Worm (Caenorhabditis elegans) whole organism, young adult: ENCODE data around the gene T24G10.2.

ENCODE experiments used
- C06A6.2 ChIP-seq: fragments of 200-800 bp; sonication (Bioruptor generic); conservative IDR thresholded peaks from 2 replicates; pipeline ENCODE4 v1.3.6; 2022; ENCODE audit warnings: missing genetic modification characterization, missing compliant biosample characterization
- C17E4.6 ChIP-seq: fragments of 200-800 bp; sonication (Bioruptor generic); IDR thresholded peaks from 2 replicates; pipeline ENCODE4 v1.3.6; 2022; ENCODE audit warnings: missing genetic modification reagents, missing genetic modification characterization, missing compliant biosample characterization
- F22D6.2 ChIP-seq: sonication (generic microtip); optimal IDR thresholded peaks from 2 replicates; lab custom pipeline; 2016; ENCODE audit warnings: mild to moderate bottlenecking, missing genetic modification characterization, missing compliant biosample characterization
- F39B2.1 ChIP-seq: fragments of 200-800 bp; sonication (Bioruptor generic); IDR thresholded peaks from 2 replicates; pipeline ENCODE4 v1.3.6; 2022; ENCODE audit warnings: missing genetic modification reagents, missing genetic modification characterization, missing compliant biosample characterization
- F57A8.1 ChIP-seq: fragments of 200-800 bp; sonication (Bioruptor generic); optimal IDR thresholded peaks from 2 replicates; lab custom pipeline; 2018; ENCODE audit warnings: mild to moderate bottlenecking, missing genetic modification characterization, moderate library complexity, missing compliant biosample characterization
- K11D2.4 ChIP-seq: fragments of 200-800 bp; sonication (Bioruptor generic); IDR thresholded peaks from 2 replicates; pipeline ENCODE4 v1.3.6; 2022; ENCODE audit warnings: missing genetic modification reagents, missing genetic modification characterization, missing compliant biosample characterization
- Y95B8A.8 ChIP-seq: fragments of 200-800 bp; sonication (Bioruptor generic); IDR thresholded peaks from 2 replicates; pipeline ENCODE4 v1.3.6; 2022; ENCODE audit warnings: missing genetic modification reagents, missing genetic modification characterization, missing compliant biosample characterization
- aptf-3 ChIP-seq: fragments of 200-800 bp; sonication (Bioruptor generic); IDR thresholded peaks from 2 replicates; pipeline ENCODE4 v1.3.6; 2022; ENCODE audit warnings: missing genetic modification characterization, missing compliant biosample characterization
- attf-3 ChIP-seq: fragments of 200-800 bp; sonication (Bioruptor generic); conservative IDR thresholded peaks from 2 replicates; pipeline ENCODE4 v1.3.6; 2022; ENCODE audit warnings: missing genetic modification reagents, missing genetic modification characterization, missing compliant biosample characterization
- ccch-3 ChIP-seq: fragments of 200-800 bp; sonication (Bioruptor generic); optimal IDR thresholded peaks from 2 replicates; lab custom pipeline; 2018; ENCODE audit warnings: mild to moderate bottlenecking, missing genetic modification characterization, missing compliant biosample characterization
- cebp-1 ChIP-seq, 2 experiments: fragments of 200-800 bp in 1 of 2; sonication (Bioruptor generic) in 1 of 2; sonication (generic microtip) in 1 of 2; IDR thresholded peaks in 1 of 2; optimal IDR thresholded peaks in 1 of 2; 2 replicates each; pipeline versions ENCODE4 v1.3.6 to Lab custom; 2017 to 2022; ENCODE audit warnings: missing compliant biosample characterization in 2 of 2, missing genetic modification characterization in 2 of 2, mild to moderate bottlenecking in 1 of 2, missing genetic modification reagents in 1 of 2, moderate library complexity in 1 of 2
- ceh-100 ChIP-seq: fragments of 200-800 bp; sonication (Bioruptor generic); IDR thresholded peaks from 2 replicates; pipeline ENCODE4 v1.3.6; 2022; ENCODE audit warnings: missing genetic modification reagents, missing genetic modification characterization, missing compliant biosample characterization
- ceh-40 ChIP-seq: fragments of 200-800 bp; sonication (Bioruptor generic); IDR thresholded peaks from 2 replicates; pipeline ENCODE4 v1.3.6; 2022; ENCODE audit warnings: missing genetic modification characterization, missing compliant biosample characterization
- ceh-91 ChIP-seq: fragments of 200-800 bp; sonication (Bioruptor generic); IDR thresholded peaks from 2 replicates; pipeline ENCODE4 v1.3.6; 2022; ENCODE audit warnings: missing genetic modification reagents, missing genetic modification characterization, missing compliant biosample characterization
- die-1 ChIP-seq: sonication (generic microtip); optimal IDR thresholded peaks from 2 replicates; lab custom pipeline; 2016; ENCODE audit warnings: missing genotype, mild to moderate bottlenecking, missing genetic modification characterization, missing compliant biosample characterization
- dox-1 ChIP-seq: fragments of 200-800 bp; sonication (Bioruptor generic); IDR thresholded peaks from 2 replicates; pipeline ENCODE4 v1.3.6; 2022; ENCODE audit warnings: missing genetic modification reagents, missing genetic modification characterization, missing compliant biosample characterization
- efl-1 ChIP-seq: fragments of 150-350 bp; optimal IDR thresholded peaks from 2 replicates; lab custom pipeline; 2014; ENCODE audit warnings: missing biosample characterization, missing genetic modification reagents, missing genetic modification characterization
- egl-18 ChIP-seq: fragments of 200-800 bp; sonication (Bioruptor generic); IDR thresholded peaks from 2 replicates; pipeline ENCODE4 v1.3.6; 2022; ENCODE audit warnings: missing genetic modification reagents, missing genetic modification characterization, missing compliant biosample characterization
- ets-4 ChIP-seq: fragments of 200-800 bp; sonication (Bioruptor generic); optimal IDR thresholded peaks from 2 replicates; lab custom pipeline; 2018; ENCODE audit warnings: mild to moderate bottlenecking, missing genetic modification characterization, missing compliant biosample characterization
- hlh-12 ChIP-seq: sonication (generic microtip); optimal IDR thresholded peaks from 2 replicates; lab custom pipeline; 2016; ENCODE audit warnings: missing genetic modification characterization, missing compliant biosample characterization
- hmg-1.2 ChIP-seq: fragments of 200-800 bp; sonication (Bioruptor generic); IDR thresholded peaks from 2 replicates; pipeline ENCODE4 v1.3.6; 2022; ENCODE audit warnings: missing genetic modification reagents, missing genetic modification characterization, missing compliant biosample characterization
- hsf-1 ChIP-seq: fragments of 200-800 bp; sonication (Bioruptor generic); IDR thresholded peaks from 2 replicates; pipeline ENCODE4 v1.3.6; 2022; ENCODE audit warnings: missing genetic modification reagents, missing genetic modification characterization, missing compliant biosample characterization
- lag-1 ChIP-seq: fragments of 200-800 bp; sonication (Bioruptor generic); IDR thresholded peaks from 2 replicates; pipeline ENCODE4 v1.3.6; 2022; ENCODE audit warnings: missing genetic modification reagents, missing genetic modification characterization, missing compliant biosample characterization
- lin-26 ChIP-seq: fragments of 200-800 bp; sonication (Bioruptor generic); IDR thresholded peaks from 2 replicates; pipeline ENCODE4 v1.3.6; 2022; ENCODE audit warnings: missing genetic modification reagents, missing genetic modification characterization, missing compliant biosample characterization
- lin-40 ChIP-seq: sonication (generic microtip); optimal IDR thresholded peaks from 2 replicates; lab custom pipeline; 2016; ENCODE audit warnings: missing genetic modification characterization, mild to moderate bottlenecking, missing compliant biosample characterization, missing genotype, missing genetic modification reagents
- lin-54 ChIP-seq: fragments of 200-800 bp; sonication (Bioruptor generic); optimal IDR thresholded peaks from 2 replicates; lab custom pipeline; 2018; ENCODE audit warnings: mild to moderate bottlenecking, missing genetic modification characterization, missing compliant biosample characterization
- lir-1 ChIP-seq: fragments of 200-800 bp; sonication (Bioruptor generic); conservative IDR thresholded peaks from 2 replicates; pipeline ENCODE4 v1.3.6; 2022; ENCODE audit warnings: missing genetic modification reagents, missing genetic modification characterization, missing compliant biosample characterization
- lsl-1 ChIP-seq: fragments of 200-800 bp; sonication (Bioruptor generic); optimal IDR thresholded peaks from 2 replicates; lab custom pipeline; 2018; ENCODE audit warnings: mild to moderate bottlenecking, missing genetic modification characterization, moderate library complexity, missing compliant biosample characterization
- madf-8 ChIP-seq: fragments of 200-800 bp; sonication (Bioruptor generic); conservative IDR thresholded peaks from 2 replicates; pipeline ENCODE4 v1.3.6; 2022; ENCODE audit warnings: missing genetic modification reagents, missing genetic modification characterization, missing compliant biosample characterization
- nfyb-1 ChIP-seq: fragments of 200-800 bp; sonication (Bioruptor generic); IDR thresholded peaks from 2 replicates; pipeline ENCODE4 v1.3.6; 2022; ENCODE audit warnings: missing genetic modification reagents, missing genetic modification characterization, missing compliant biosample characterization
- nhr-27 ChIP-seq: fragments of 200-800 bp; sonication (Bioruptor generic); optimal IDR thresholded peaks from 2 replicates; lab custom pipeline; 2018; ENCODE audit warnings: mild to moderate bottlenecking, missing genetic modification characterization, moderate library complexity, missing compliant biosample characterization
- nhr-80 ChIP-seq: sonication (generic microtip); optimal IDR thresholded peaks from 2 replicates; lab custom pipeline; 2016; ENCODE audit warnings: missing genetic modification characterization, missing compliant biosample characterization
- nhr-90 ChIP-seq: sonication (generic microtip); optimal IDR thresholded peaks from 2 replicates; lab custom pipeline; 2016; ENCODE audit warnings: missing genotype, mild to moderate bottlenecking, missing genetic modification characterization, missing compliant biosample characterization
- pbrm-1 ChIP-seq: fragments of 200-800 bp; sonication (Bioruptor generic); IDR thresholded peaks from 2 replicates; pipeline ENCODE4 v1.3.6; 2022; ENCODE audit warnings: missing genetic modification reagents, missing genetic modification characterization, missing compliant biosample characterization
- repo-1 ChIP-seq: sonication (generic microtip); optimal IDR thresholded peaks from 2 replicates; lab custom pipeline; 2017; ENCODE audit warnings: mild to moderate bottlenecking, missing genetic modification characterization, missing compliant biosample characterization
- sdz-38 ChIP-seq: sonication (generic microtip); optimal IDR thresholded peaks from 2 replicates; lab custom pipeline; 2016; ENCODE audit warnings: missing genotype, missing genetic modification characterization, missing compliant biosample characterization
- snpc-1.1 ChIP-seq: sonication (generic microtip); optimal IDR thresholded peaks from 2 replicates; lab custom pipeline; 2017; ENCODE audit warnings: missing genetic modification characterization, mild to moderate bottlenecking, missing compliant biosample characterization, antibody characterized with exemption, moderate library complexity, missing genotype, missing genetic modification reagents; ENCODE audit not compliant: insufficient read depth
- tbp1 ChIP-seq: fragments of 200-800 bp; sonication (Bioruptor generic); optimal IDR thresholded peaks from 2 replicates; lab custom pipeline; 2018; ENCODE audit warnings: mild to moderate bottlenecking, missing genetic modification characterization, missing compliant biosample characterization
- tbx-9 ChIP-seq: sonication (generic microtip); optimal IDR thresholded peaks from 2 replicates; lab custom pipeline; 2016; ENCODE audit warnings: borderline replicate concordance, missing genetic modification characterization, inconsistent platforms, missing compliant biosample characterization
- ztf-28 ChIP-seq: fragments of 200-800 bp; sonication (Bioruptor generic); IDR thresholded peaks from 2 replicates; pipeline ENCODE4 v1.3.6; 2022; ENCODE audit warnings: missing genetic modification reagents, missing genetic modification characterization, missing compliant biosample characterization
- ztf-6 ChIP-seq: fragments of 200-800 bp; sonication (Bioruptor generic); IDR thresholded peaks from 2 replicates; pipeline ENCODE4 v1.3.6; 2022; ENCODE audit warnings: missing genetic modification reagents, missing genetic modification characterization, missing compliant biosample characterization

Gene T24G10.2

DNA sequence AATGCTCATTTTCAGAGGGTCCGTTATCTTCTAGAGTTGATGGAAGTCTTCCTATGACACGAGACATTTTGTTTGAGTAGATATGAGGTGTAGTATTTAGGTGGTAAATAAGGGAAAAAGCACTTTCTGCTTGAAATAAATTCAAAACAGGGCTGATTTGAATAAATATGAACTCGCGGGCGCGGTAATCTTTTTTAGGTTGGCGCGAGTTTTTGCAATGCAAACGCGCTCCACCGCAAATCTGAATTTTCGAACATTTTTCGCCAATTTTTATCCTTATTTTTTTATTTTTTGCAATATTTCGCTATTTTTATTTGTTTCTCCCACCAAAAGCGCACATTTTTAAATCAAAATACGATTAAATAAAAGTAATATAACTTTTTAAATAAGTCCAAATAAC lies 5.6 kb upstream of the T24G10.2 start, which contains the start of gene skpt-1 (continued):
- TF ChIP-seq aptf-3 (GFP tag; lab: Robert Waterston, UW) = no peak
- TF ChIP-seq pbrm-1 (GFP tag; lab: Robert Waterston, UW) = peak; percentile 62; the same call in 1 of the 2 replicates
- TF ChIP-seq lin-26 (GFP tag; lab: Robert Waterston, UW) = no peak
- TF ChIP-seq lin-40 = no peak
- TF ChIP-seq attf-3 = peak; percentile 45; the same call in 1 of the 2 replicates
- no peak for TF ChIP-seq sdz-38 (tag; lab: Kevin White, UChicago)
- TF ChIP-seq repo-1 (tag; lab: Kevin White, UChicago) = no peak
- TF ChIP-seq dox-1 (GFP tag; lab: Robert Waterston, UW) = peak; percentile 88
- peak; percentile 99 for TF ChIP-seq efl-1 (GFP tag; lab: Kevin White, UChicago)
- TF ChIP-seq ceh-91 = peak; percentile 96
- TF ChIP-seq ceh-100 (GFP tag; lab: Robert Waterston, UW) = peak; percentile 63; the same call in 1 of the 2 replicates
- peak; percentile 60 for TF ChIP-seq tbp1 (GFP tag; lab: Kevin White, UChicago)
- TF ChIP-seq hmg-1.2 (GFP tag; lab: Robert Waterston, UW) = peak; percentile 63
- no peak for TF ChIP-seq F57A8.1 (GFP tag; lab: Kevin White, UChicago)
- no peak for TF ChIP-seq nhr-90 (tag; lab: Kevin White, UChicago)
- no peak for TF ChIP-seq ccch-3 (GFP tag; lab: Kevin White, UChicago)
- peak; percentile 96 for TF ChIP-seq lin-54 (GFP tag; lab: Kevin White, UChicago)
- TF ChIP-seq hsf-1 (GFP tag; lab: Robert Waterston, UW) = peak; percentile 86
- no peak for TF ChIP-seq nhr-80
- TF ChIP-seq lag-1 (GFP tag; lab: Robert Waterston, UW) = no peak
- TF ChIP-seq tbx-9 (tag; lab: Kevin White, UChicago) = no peak
- TF ChIP-seq ztf-28 (GFP tag; lab: Robert Waterston, UW) = 0 out of 2 replicates have a peak, but pooled peaks have one; percentile 77
- peak; percentile 76; the same call in 1 of the 2 replicates for TF ChIP-seq lir-1 (GFP tag; lab: Robert Waterston, UW)
- no peak for TF ChIP-seq F39B2.1 (GFP tag; lab: Robert Waterston, UW)
- no peak for TF ChIP-seq K11D2.4 (GFP tag; lab: Robert Waterston, UW)
- peak; percentile 91; the same call in 1 of the 2 replicates for TF ChIP-seq Y95B8A.8 (GFP tag; lab: Robert Waterston, UW)
- TF ChIP-seq snpc-1.1 (tag; lab: Kevin White, UChicago) = no peak
- TF ChIP-seq cebp-1 (GFP tag; IDR thresholded peaks at IDR 0.05; lab: Robert Waterston, UW) = no peak
- TF ChIP-seq cebp-1 (tag; optimal IDR thresholded peaks at IDR 0.05; lab: Kevin White, UChicago) = peak; percentile 11
- no peak for TF ChIP-seq ztf-6 (GFP tag; lab: Robert Waterston, UW)
- peak; percentile 86 for TF ChIP-seq lsl-1 (GFP tag; lab: Kevin White, UChicago)
- peak; percentile 73; the same call in 1 of the 2 replicates for TF ChIP-seq nfyb-1 (GFP tag; lab: Robert Waterston, UW)
- peak; percentile 77; the same call in 1 of the 2 replicates for TF ChIP-seq C17E4.6 (GFP tag; lab: Robert Waterston, UW)
- no peak for TF ChIP-seq F22D6.2 (tag; lab: Kevin White, UChicago)
- no peak for TF ChIP-seq C06A6.2 (GFP tag; lab: Robert Waterston, UW)
- TF ChIP-seq hlh-12 (tag; lab: Kevin White, UChicago) = no peak
- TF ChIP-seq, all 124 proteins: peak for 44

DNA sequence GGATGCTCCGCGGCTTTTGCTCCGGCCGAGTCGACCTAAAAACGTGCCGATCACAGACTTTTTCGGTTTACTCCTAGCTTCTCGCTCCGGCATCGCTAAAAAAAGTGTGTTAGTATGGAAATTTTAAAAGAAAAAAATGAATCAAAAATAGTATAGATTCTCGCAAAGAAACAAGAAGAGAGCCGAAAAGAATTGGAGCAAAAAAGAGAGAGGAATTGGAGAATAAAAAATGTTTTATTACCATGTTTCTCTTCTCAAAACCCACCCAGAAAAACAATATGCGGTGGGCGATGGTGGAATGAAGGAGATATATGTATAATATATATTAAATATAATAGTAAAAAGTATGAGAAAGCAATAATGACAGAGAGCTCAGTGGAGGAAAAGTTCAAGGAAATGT lies 2.0 kb downstream of the T24G10.2 start, which contains the start of gene W03A5.6:
Gene W03A5.6, minus strand, starts transcription at position 101 of the 400 bp plus-strand sequence.
- no peak for TF ChIP-seq ceh-40 (GFP tag; lab: Robert Waterston, UW)
- no peak for TF ChIP-seq egl-18 (GFP tag; lab: Robert Waterston, UW)
- no peak for TF ChIP-seq lin-26 (GFP tag; lab: Robert Waterston, UW)
- TF ChIP-seq nhr-27 (tag; lab: Kevin White, UChicago) = no peak
- no peak for TF ChIP-seq madf-8 (GFP tag; lab: Robert Waterston, UW)
- TF ChIP-seq die-1 (tag; lab: Kevin White, UChicago) = no peak
- no peak for TF ChIP-seq ets-4 (GFP tag; lab: Kevin White, UChicago)
- TF ChIP-seq C06A6.2 (GFP tag; lab: Robert Waterston, UW) = no peak
